Fruit fly (Drosophila melanogaster): ENCODE measurements around the gene Ube4A.

Gene Ube4A

DNA sequence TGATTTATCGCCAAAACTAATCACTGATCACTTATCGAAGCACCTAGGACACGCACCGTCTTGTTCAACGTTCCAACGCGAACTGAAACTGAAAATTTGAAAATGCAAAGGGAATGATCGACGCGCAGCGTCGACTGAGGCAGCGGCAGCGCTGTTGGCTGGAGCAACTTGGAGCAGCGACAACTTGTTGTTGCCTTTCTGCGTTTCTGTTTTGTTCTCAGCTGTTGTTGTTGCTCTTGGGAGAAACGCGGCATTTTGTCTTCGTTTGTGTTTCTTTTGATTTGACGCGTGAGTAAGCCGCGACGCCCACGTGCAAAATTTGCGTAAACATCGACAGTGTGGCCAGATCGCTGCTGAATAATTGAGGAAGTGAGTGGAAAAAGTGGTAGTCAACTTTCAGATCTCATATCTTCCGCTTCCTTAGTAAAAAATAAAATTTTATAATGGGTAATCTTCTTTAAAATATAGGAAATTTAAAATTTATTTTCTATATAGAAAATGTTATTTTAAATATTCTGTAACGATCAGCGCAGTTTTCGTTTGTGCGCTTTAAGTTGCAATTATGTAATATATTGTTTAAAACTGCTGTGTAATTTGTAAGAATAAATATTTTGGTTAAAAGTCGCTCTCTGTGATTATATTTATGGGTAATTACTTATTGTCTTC, 50.8 kb downstream of the Ube4A start, which contains the start of gene Tsp (continued):
- TF ChIP-seq so (GFP tag; IDR thresholded peaks at IDR 0.05), result peak; percentile 43; the same call in 1 of the 3 replicates
- no peak for TF ChIP-seq Dfd (GFP tag; optimal IDR thresholded peaks at IDR 0.05)
- TF ChIP-seq CG3838 (GFP tag; optimal IDR thresholded peaks at IDR 0.05), result no peak
- TF ChIP-seq nerfin-1 (tag; optimal IDR thresholded peaks at IDR 0.05), result no peak
- TF ChIP-seq tna (GFP tag; IDR thresholded peaks at IDR 0.05; ENCODE audit: partially characterized antibody), result no peak; the same call in 1 of the 2 replicates
- TF ChIP-seq stc (GFP tag; IDR thresholded peaks at IDR 0.05), result no peak
- TF ChIP-seq bbx (GFP tag; IDR thresholded peaks at IDR 0.05; ENCODE audit: partially characterized antibody), result no peak
- TF ChIP-seq fd96Cb (tag; optimal IDR thresholded peaks at IDR 0.05), result no peak
- TF ChIP-seq Xbp1 (GFP tag; optimal IDR thresholded peaks at IDR 0.05), result no peak
- TF ChIP-seq tgo (GFP tag; IDR thresholded peaks at IDR 0.05), result no peak
- no peak for TF ChIP-seq CG2116 (GFP tag; optimal IDR thresholded peaks at IDR 0.05)
- no peak for TF ChIP-seq Nf-YB (GFP tag; optimal IDR thresholded peaks at IDR 0.05)
- TF ChIP-seq fd3F (GFP tag; optimal IDR thresholded peaks at IDR 0.05), result no peak
- no peak for TF ChIP-seq CG14441 (GFP tag; IDR thresholded peaks at IDR 0.05)
- TF ChIP-seq cato (GFP tag; optimal IDR thresholded peaks at IDR 0.05; ENCODE audit: borderline replicate concordance), result no peak
- TF ChIP-seq Meics (GFP tag; optimal IDR thresholded peaks at IDR 0.05), result peak; percentile 17
- peak; percentile 7 for TF ChIP-seq CG8359 (GFP tag; optimal IDR thresholded peaks at IDR 0.05; ENCODE audit: borderline replicate concordance)
- peak; percentile 77 for TF ChIP-seq stwl (tag; optimal IDR thresholded peaks at IDR 0.05)
- peak; percentile 10 for TF ChIP-seq CG12391 (tag; optimal IDR thresholded peaks at IDR 0.05)
- TF ChIP-seq vvl (GFP tag; IDR thresholded peaks at IDR 0.05), result peak; percentile 54
- no peak for TF ChIP-seq CG18476 (GFP tag; optimal IDR thresholded peaks at IDR 0.05)
- no peak for TF ChIP-seq CG8478 (optimal IDR thresholded peaks at IDR 0.05)
- TF ChIP-seq CG13775 (GFP tag; optimal IDR thresholded peaks at IDR 0.05), result no peak
- peak; percentile 0 for TF ChIP-seq mirr (GFP tag; optimal IDR thresholded peaks at IDR 0.05)
- TF ChIP-seq CG42726 (GFP tag; IDR thresholded peaks at IDR 0.05; ENCODE audit: partially characterized antibody), result 0 out of 2 replicates have a peak, but pooled peaks have one; percentile 47
- TF ChIP-seq Jarid2 (GFP tag; optimal IDR thresholded peaks at IDR 0.05), result peak; percentile 79
- TF ChIP-seq ewg (GFP tag; optimal IDR thresholded peaks at IDR 0.05), result no peak
- no peak for TF ChIP-seq GATAe (GFP tag; conservative IDR thresholded peaks at IDR 0.05)
- TF ChIP-seq CG1647 (GFP tag; optimal IDR thresholded peaks at IDR 0.05), result no peak
- TF ChIP-seq Dbx (GFP tag; IDR thresholded peaks at IDR 0.05), result no peak
- TF ChIP-seq seq (GFP tag; IDR thresholded peaks at IDR 0.05), result peak; percentile 8; the same call in 1 of the 2 replicates
- TF ChIP-seq CG10543 (GFP tag; optimal IDR thresholded peaks at IDR 0.05), result no peak
- TF ChIP-seq chif (GFP tag; optimal IDR thresholded peaks at IDR 0.05), result no peak
- TF ChIP-seq CG10654 (GFP tag; optimal IDR thresholded peaks at IDR 0.05), result no peak
- TF ChIP-seq usp (GFP tag; optimal IDR thresholded peaks at IDR 0.05), result no peak
- no peak for TF ChIP-seq CG3995 (GFP tag; optimal IDR thresholded peaks at IDR 0.05)
- no peak for TF ChIP-seq CG18619 (GFP tag; optimal IDR thresholded peaks at IDR 0.05)
- no peak for TF ChIP-seq CG2120 (GFP tag; optimal IDR thresholded peaks at IDR 0.05)
- no peak for TF ChIP-seq CG8924 (tag; optimal IDR thresholded peaks at IDR 0.05)
- TF ChIP-seq MBD-R2 (GFP tag; IDR thresholded peaks at IDR 0.05), result no peak
- peak; percentile 5 for TF ChIP-seq CG8290 (GFP tag; optimal IDR thresholded peaks at IDR 0.05)
- no peak for TF ChIP-seq CG8290 (tag; optimal IDR thresholded peaks at IDR 0.05)
- TF ChIP-seq CrebB (tag; optimal IDR thresholded peaks at IDR 0.05), result no peak
- TF ChIP-seq CG15696 (tag; optimal IDR thresholded peaks at IDR 0.05), result no peak
- peak in 1 of 2 experiments; percentile 54 for TF ChIP-seq Pdp1 (GFP tag; optimal IDR thresholded peaks at IDR 0.05)
- no peak for TF ChIP-seq NFAT (GFP tag; IDR thresholded peaks at IDR 0.05)
- TF ChIP-seq fd102C (GFP tag; optimal IDR thresholded peaks at IDR 0.05), result no peak
- TF ChIP-seq p53 (GFP tag; optimal IDR thresholded peaks at IDR 0.05), result no peak
- TF ChIP-seq CG12219 (GFP tag; optimal IDR thresholded peaks at IDR 0.05), result no peak
- no peak for TF ChIP-seq sima (GFP tag; optimal IDR thresholded peaks at IDR 0.05)
